Worm (Caenorhabditis elegans) whole organism, L4/young adult: Measurements from ENCODE around the gene col-84.

Source experiments
- W03F9.2 ChIP-seq: fragments of 150-350 bp; optimal IDR thresholded peaks from 2 replicates; lab custom pipeline; 2014; ENCODE audit warnings: missing biosample characterization, missing genetic modification characterization
- dao-5 ChIP-seq: sonication (generic microtip); optimal IDR thresholded peaks from 2 replicates; lab custom pipeline; 2016; ENCODE audit warnings: missing genotype, missing genetic modification characterization, moderate library complexity, missing compliant biosample characterization
- him-1 ChIP-seq: sonication (generic microtip); optimal IDR thresholded peaks from 2 replicates; lab custom pipeline; 2016; ENCODE audit warnings: missing genotype, missing genetic modification reagents, missing genetic modification characterization, missing compliant biosample characterization

ce11 chrII:11906217-11906616, 37.9 kb downstream of the col-84 start, which contains the start of gene ZK930.4:
- no peak for TF ChIP-seq W03F9.2 (tag; lab: Kevin White, UChicago)
- no peak for TF ChIP-seq him-1
- TF ChIP-seq dao-5 (tag; lab: Kevin White, UChicago), result no peak
